Worm (Caenorhabditis elegans) whole organism, L2 larva: Measurements from ENCODE around the gene gcc-1.
A peak's percentile ranks its signal among the peaks of the same experiment; 100 is the strongest.

Source experiments
- R02D3.7 ChIP-seq: fragments of 150-350 bp; optimal IDR thresholded peaks from 2 replicates; lab custom pipeline; 2014; ENCODE audit warnings: missing biosample characterization, missing genetic modification characterization
- Y55F3AM.14 ChIP-seq: fragments of 200-800 bp; sonication (Bioruptor generic); optimal IDR thresholded peaks from 2 replicates; lab custom pipeline; 2018; ENCODE audit warnings: mild to moderate bottlenecking, missing genetic modification characterization, missing compliant biosample characterization
- ZK546.5 ChIP-seq: sonication (generic microtip); optimal IDR thresholded peaks from 2 replicates; lab custom pipeline; 2017; ENCODE audit warnings: missing biosample characterization, missing genetic modification characterization
- ama-1 ChIP-seq: fragments of 150-350 bp; optimal IDR thresholded peaks from 2 replicates; lab custom pipeline; 2018; ENCODE audit warnings: inconsistent platforms
- blmp-1 ChIP-seq: sonication (generic microtip); optimal IDR thresholded peaks from 2 replicates; lab custom pipeline; 2017; ENCODE audit warnings: missing genetic modification characterization, mild to moderate bottlenecking, missing compliant biosample characterization, antibody characterized with exemption, moderate library complexity; ENCODE audit not compliant: insufficient read depth
- lsy-2 ChIP-seq, 2 experiments: fragments of 150-350 bp in 1 of 2; sonication (generic microtip) in 1 of 2; optimal IDR thresholded peaks; 2 replicates each; lab custom pipeline; 2014 to 2017; ENCODE audit warnings: missing biosample characterization in 2 of 2, missing genetic modification characterization in 2 of 2
- mdl-1 ChIP-seq, 2 experiments: fragments of 150-350 bp in 1 of 2; sonication (generic microtip) in 1 of 2; optimal IDR thresholded peaks; 2 replicates each; lab custom pipeline; 2017; ENCODE audit warnings: missing biosample characterization in 2 of 2, missing genetic modification characterization in 2 of 2
- nhr-10 ChIP-seq: sonication (generic microtip); optimal IDR thresholded peaks from 2 replicates; lab custom pipeline; 2017; ENCODE audit warnings: missing biosample characterization, missing genetic modification characterization
- sem-4 ChIP-seq: fragments of 150-350 bp; optimal IDR thresholded peaks from 2 replicates; lab custom pipeline; 2014; ENCODE audit warnings: missing biosample characterization, missing genetic modification reagents, missing genetic modification characterization
- snpc-4 ChIP-seq: fragments of 150-350 bp; optimal IDR thresholded peaks from 2 replicates; lab custom pipeline; 2014; ENCODE audit warnings: missing biosample characterization, missing genetic modification characterization
- unc-39 ChIP-seq: fragments of 150-350 bp; optimal IDR thresholded peaks from 2 replicates; lab custom pipeline; 2014; ENCODE audit warnings: missing biosample characterization, missing genetic modification characterization
- unc-55 ChIP-seq: fragments of 150-350 bp; sonication (generic microtip); optimal IDR thresholded peaks from 3 replicates; lab custom pipeline; 2014; ENCODE audit warnings: missing biosample characterization, missing genetic modification reagents, missing genetic modification characterization
- unc-62 ChIP-seq: fragments of 150-350 bp; optimal IDR thresholded peaks from 2 replicates; lab custom pipeline; 2014; ENCODE audit warnings: missing biosample characterization, missing genetic modification reagents, missing genetic modification characterization
- ztf-4 ChIP-seq: fragments of 150-350 bp; optimal IDR thresholded peaks from 2 replicates; lab custom pipeline; 2014; ENCODE audit warnings: missing biosample characterization, missing genetic modification characterization

DNA sequence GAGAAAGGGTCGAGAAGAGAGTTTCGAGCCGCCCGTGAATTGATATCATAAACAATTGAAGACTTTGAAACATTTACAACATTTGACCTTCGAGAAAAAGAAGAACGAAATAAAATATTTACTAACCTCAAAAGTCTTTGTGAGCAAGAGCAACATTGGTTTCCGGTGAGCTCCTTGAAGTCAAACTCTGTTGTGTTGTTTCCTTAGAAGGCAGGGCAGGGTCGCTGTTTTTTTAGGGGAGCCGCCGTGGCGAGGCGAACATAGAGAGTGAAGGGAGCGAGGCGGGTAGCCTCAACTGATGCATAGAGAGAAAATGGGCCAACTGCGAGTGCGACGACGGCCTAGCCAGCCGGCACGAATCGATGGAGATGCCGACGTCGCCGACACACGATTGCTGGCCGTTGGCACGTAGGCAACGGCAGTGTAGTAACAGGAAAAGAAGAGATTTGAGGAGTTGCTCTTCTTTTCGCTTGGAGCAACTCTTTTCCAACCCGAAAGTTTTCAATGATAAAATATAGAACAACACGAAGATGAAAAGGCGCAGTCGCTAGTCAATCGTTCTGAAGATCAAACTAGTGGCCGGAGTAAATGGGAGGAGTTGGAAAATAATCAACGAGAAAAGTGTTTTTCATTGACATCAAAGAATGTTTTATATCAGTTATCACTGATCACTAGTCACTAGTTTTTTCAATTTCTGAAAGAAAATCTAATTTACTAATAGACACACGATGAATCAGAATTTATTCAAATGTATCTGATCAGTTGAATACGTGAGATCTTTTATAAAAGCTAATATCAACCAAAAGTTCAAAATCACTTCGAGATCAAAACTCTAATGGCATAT, 43.5 kb upstream of the gcc-1 start, which contains the start of gene mai-1:
- TF ChIP-seq snpc-4 (tag; lab: Kevin White, UChicago) (no peak), ama-1 (peak; percentile 37), nhr-10 (no peak), unc-62 (GFP tag; lab: Kevin White, UChicago) (no peak), R02D3.7 (tag; lab: Kevin White, UChicago) (no peak), mdl-1 (tag; optimal IDR thresholded peaks at IDR 0.05; lab: Kevin White, UChicago) (peak in 1 of 2 experiments; percentile 6), sem-4 (tag; lab: Kevin White, UChicago) (peak; percentile 19), unc-39 (tag; lab: Kevin White, UChicago) (no peak), lsy-2 (tag; optimal IDR thresholded peaks at IDR 0.05; lab: Kevin White, UChicago) (peak in 1 of 2 experiments; percentile 46), Y55F3AM.14 (GFP tag; lab: Kevin White, UChicago) (no peak), ZK546.5 (no peak), unc-55 (GFP tag; lab: Kevin White, UChicago) (no peak), ztf-4 (tag; lab: Kevin White, UChicago) (peak; percentile 28), blmp-1 (tag; lab: Kevin White, UChicago) (no peak)
